Fruit fly (Drosophila melanogaster) whole organism, larva: ENCODE data around the gene PpD6.

Experiments
- noc ChIP-seq: fragments of 200-800 bp; sonication (Bioruptor generic); optimal IDR thresholded peaks from 3 replicates; lab custom pipeline; 2019; ENCODE audit warnings: missing biosample characterization, mild to moderate bottlenecking, missing genetic modification characterization, moderate library complexity

The PpD6 gene

dm6 chr2L:3109372-3109771, at the start of gene PpD6:
TSS of gene PpD6 (plus strand) at chr2L:3109672.
- no peak for TF ChIP-seq noc (tag; lab: Kevin White, UChicago)

dm6 chr2L:3078741-3079140, 30.7 kb upstream of the PpD6 start:
- no peak for TF ChIP-seq noc (tag; lab: Kevin White, UChicago)

dm6 chr2L:3082895-3083294, 26.6 kb upstream of the PpD6 start:
- no peak for TF ChIP-seq noc (tag; lab: Kevin White, UChicago)

- no peak for TF ChIP-seq noc (tag; lab: Kevin White, UChicago)
Measured at dm6 chr2L:3083510-3083909, 26.0 kb upstream of the PpD6 start.

dm6 chr2L:3086290-3086876, 23.1 kb upstream of the PpD6 start:
- peak; percentile 72 for TF ChIP-seq noc (tag; lab: Kevin White, UChicago)

- no peak for TF ChIP-seq noc (tag; lab: Kevin White, UChicago)
Measured at dm6 chr2L:3088238-3088874, 21.1 kb upstream of the PpD6 start.

dm6 chr2L:3090245-3090644, 19.2 kb upstream of the PpD6 start:
- TF ChIP-seq noc (tag; lab: Kevin White, UChicago) = no peak

dm6 chr2L:3092535-3092934, 16.9 kb upstream of the PpD6 start:
- peak; percentile 83 for TF ChIP-seq noc (tag; lab: Kevin White, UChicago)

- no peak for TF ChIP-seq noc (tag; lab: Kevin White, UChicago)
Measured at dm6 chr2L:3094901-3095777, 14.3 kb upstream of the PpD6 start.

- no peak for TF ChIP-seq noc (tag; lab: Kevin White, UChicago)
Measured at dm6 chr2L:3099930-3100329, 9.5 kb upstream of the PpD6 start.

dm6 chr2L:3100812-3101211, 8.7 kb upstream of the PpD6 start:
- no peak for TF ChIP-seq noc (tag; lab: Kevin White, UChicago)

dm6 chr2L:3105895-3106294, 3.6 kb upstream of the PpD6 start:
- no peak for TF ChIP-seq noc (tag; lab: Kevin White, UChicago)

dm6 chr2L:3107988-3108678, 1.3 kb upstream of the PpD6 start:
- no peak for TF ChIP-seq noc (tag; lab: Kevin White, UChicago)

dm6 chr2L:3114132-3114531, 4.7 kb downstream of the PpD6 start:
- no peak for TF ChIP-seq noc (tag; lab: Kevin White, UChicago)

dm6 chr2L:3114887-3115286, 5.4 kb downstream of the PpD6 start:
- no peak for TF ChIP-seq noc (tag; lab: Kevin White, UChicago)

- no peak for TF ChIP-seq noc (tag; lab: Kevin White, UChicago)
Measured at dm6 chr2L:3119613-3120012, 10.1 kb downstream of the PpD6 start.
